Fruit fly (Drosophila melanogaster) whole organism, embryonic: ENCODE measurements around the gene CG31683.

ENCODE experiments used
- CG10462 ChIP-seq: fragments of 200-800 bp; sonication (Bioruptor generic); optimal IDR thresholded peaks from 2 replicates; lab custom pipeline; 2016; ENCODE audit warnings: missing biosample characterization, missing genetic modification characterization
- CG11560 ChIP-seq: fragments of 200-800 bp; sonication (Bioruptor generic); IDR thresholded peaks from 3 replicates; pipeline ENCODE4 v1.3.6; 2022; ENCODE audit warnings: missing biosample characterization, missing genetic modification characterization
- CG12071 ChIP-seq: fragments of 200-800 bp; sonication (Bioruptor generic); optimal IDR thresholded peaks from 3 replicates; lab custom pipeline; 2018; ENCODE audit warnings: missing biosample characterization, mild to moderate bottlenecking, missing genetic modification characterization
- CG13624 ChIP-seq: fragments of 200-800 bp; sonication (Bioruptor generic); optimal IDR thresholded peaks from 2 replicates; lab custom pipeline; 2016; ENCODE audit warnings: missing biosample characterization, missing genetic modification characterization
- CG14441 ChIP-seq: fragments of 200-800 bp; sonication (Bioruptor generic); IDR thresholded peaks from 2 replicates; pipeline ENCODE4 v1.3.6; 2022; ENCODE audit warnings: missing biosample characterization, missing genetic modification characterization
- CG17359 ChIP-seq: fragments of 200-800 bp; sonication (Bioruptor generic); optimal IDR thresholded peaks from 3 replicates; lab custom pipeline; 2018; ENCODE audit warnings: missing biosample characterization, mild to moderate bottlenecking, missing genetic modification characterization, moderate library complexity
- CG2202 ChIP-seq: fragments of 200-800 bp; sonication (Bioruptor generic); optimal IDR thresholded peaks from 2 replicates; lab custom pipeline; 2018; ENCODE audit warnings: missing biosample characterization, mild to moderate bottlenecking, missing genetic modification characterization
- CG2678 ChIP-seq: fragments of 200-800 bp; sonication (Bioruptor generic); optimal IDR thresholded peaks from 3 replicates; lab custom pipeline; 2019; ENCODE audit warnings: missing biosample characterization, mild to moderate bottlenecking, missing genetic modification characterization, moderate library complexity
- CG31365 ChIP-seq: fragments of 200-800 bp; sonication (Bioruptor generic); optimal IDR thresholded peaks from 2 replicates; lab custom pipeline; 2018; ENCODE audit warnings: missing biosample characterization, mild to moderate bottlenecking, missing genetic modification characterization
- CG4404 ChIP-seq: fragments of 200-800 bp; sonication (Bioruptor generic); IDR thresholded peaks from 2 replicates; pipeline ENCODE4 v1.3.6; 2022; ENCODE audit warnings: missing biosample characterization, missing genetic modification characterization
- CG4820 ChIP-seq: fragments of 200-800 bp; sonication (Bioruptor generic); optimal IDR thresholded peaks from 3 replicates; lab custom pipeline; 2016; ENCODE audit warnings: missing biosample characterization, missing genetic modification characterization
- CG6175 ChIP-seq: fragments of 200-800 bp; sonication (Bioruptor generic); IDR thresholded peaks from 3 replicates; pipeline ENCODE4 v1.3.6; 2022; ENCODE audit warnings: missing biosample characterization, missing genetic modification characterization
- CG6654 ChIP-seq: fragments of 200-800 bp; sonication (Bioruptor generic); optimal IDR thresholded peaks from 2 replicates; lab custom pipeline; 2017; ENCODE audit warnings: missing biosample characterization, mild to moderate bottlenecking, missing genetic modification characterization
- CG6813 ChIP-seq: fragments of 200-800 bp; sonication (Bioruptor generic); optimal IDR thresholded peaks from 2 replicates; lab custom pipeline; 2017; ENCODE audit warnings: missing biosample characterization, missing genetic modification characterization, mild to moderate bottlenecking, moderate library complexity, missing genetic modification reagents
- CG8359 ChIP-seq: fragments of 200-800 bp; sonication (Bioruptor generic); optimal IDR thresholded peaks from 2 replicates; lab custom pipeline; 2017; ENCODE audit warnings: missing biosample characterization, mild to moderate bottlenecking, missing genetic modification characterization, borderline replicate concordance
- D19A ChIP-seq: fragments of 200-800 bp; optimal IDR thresholded peaks from 3 replicates; lab custom pipeline; 2019; ENCODE audit warnings: missing biosample characterization, mild to moderate bottlenecking, missing genetic modification characterization, moderate library complexity
- Eip74EF ChIP-seq, 2 experiments: fragments of 200-800 bp in 1 of 2; fragments of >200 bp in 1 of 2; sonication (Bioruptor generic) in 1 of 2; optimal IDR thresholded peaks; 2 replicates each; lab custom pipeline; 2017 to 2019; ENCODE audit warnings: missing biosample characterization in 2 of 2, missing genetic modification characterization in 2 of 2, mild to moderate bottlenecking in 1 of 2, moderate library complexity in 1 of 2
- Fer1 ChIP-seq: fragments of 200-800 bp; sonication (Bioruptor generic); optimal IDR thresholded peaks from 2 replicates; lab custom pipeline; 2017; ENCODE audit warnings: missing biosample characterization, mild to moderate bottlenecking, missing genetic modification characterization
- Fer3 ChIP-seq: fragments of 200-800 bp; sonication (Bioruptor generic); optimal IDR thresholded peaks from 2 replicates; lab custom pipeline; 2018; ENCODE audit warnings: missing biosample characterization, mild to moderate bottlenecking, missing genetic modification characterization, moderate library complexity
- HLH3B ChIP-seq: fragments of 200-800 bp; sonication (Bioruptor generic); IDR thresholded peaks from 2 replicates; pipeline ENCODE4 v1.3.6; 2022; ENCODE audit warnings: missing biosample characterization, missing genetic modification characterization
- HmgD ChIP-seq: fragments of 200-800 bp; sonication (Bioruptor generic); optimal IDR thresholded peaks from 3 replicates; lab custom pipeline; 2016; ENCODE audit warnings: missing biosample characterization, missing genetic modification characterization
- Hr3 ChIP-seq: fragments of 200-800 bp; sonication (Bioruptor generic); optimal IDR thresholded peaks from 3 replicates; lab custom pipeline; 2016; ENCODE audit warnings: missing biosample characterization, missing genetic modification characterization
- Nf-YC ChIP-seq: fragments of 200-800 bp; optimal IDR thresholded peaks from 3 replicates; lab custom pipeline; 2019; ENCODE audit warnings: missing biosample characterization, mild to moderate bottlenecking, missing genetic modification characterization, moderate library complexity
- Opbp ChIP-seq: fragments of 200-800 bp; sonication (Bioruptor generic); IDR thresholded peaks from 3 replicates; pipeline ENCODE4 v1.3.6; 2022; ENCODE audit warnings: missing biosample characterization, missing genetic modification characterization; ENCODE audit not compliant: partially characterized antibody
- Optix ChIP-seq: fragments of 200-800 bp; sonication (Bioruptor generic); IDR thresholded peaks from 3 replicates; pipeline ENCODE4 v1.3.6; 2022; ENCODE audit warnings: missing biosample characterization, missing genetic modification characterization
- Sox102F ChIP-seq: fragments of 200-800 bp; sonication (Bioruptor generic); optimal IDR thresholded peaks from 2 replicates; lab custom pipeline; 2018; ENCODE audit warnings: missing biosample characterization, mild to moderate bottlenecking, missing genetic modification characterization, moderate library complexity
- Sry-β ChIP-seq: fragments of 200-800 bp; sonication (Bioruptor generic); optimal IDR thresholded peaks from 2 replicates; lab custom pipeline; 2018; ENCODE audit warnings: missing biosample characterization, mild to moderate bottlenecking, missing genetic modification characterization, moderate library complexity
- az2 ChIP-seq: fragments of 200-800 bp; sonication (Bioruptor generic); optimal IDR thresholded peaks from 3 replicates; lab custom pipeline; 2016; ENCODE audit warnings: missing biosample characterization, missing genetic modification characterization
- bowl ChIP-seq: fragments of 200-800 bp; sonication (Bioruptor generic); IDR thresholded peaks from 2 replicates; pipeline ENCODE4 v1.3.6; 2022; ENCODE audit warnings: missing biosample characterization, missing genetic modification characterization
- br ChIP-seq: fragments of >200 bp; optimal IDR thresholded peaks from 2 replicates; lab custom pipeline; 2017
- en ChIP-seq: fragments of 200-800 bp; sonication (Bioruptor generic); optimal IDR thresholded peaks from 2 replicates; lab custom pipeline; 2016; ENCODE audit warnings: missing biosample characterization, missing genetic modification characterization
- ewg ChIP-seq: fragments of 200-800 bp; sonication (Bioruptor generic); optimal IDR thresholded peaks from 3 replicates; lab custom pipeline; 2017; ENCODE audit warnings: mild to moderate bottlenecking, missing biosample characterization, missing genetic modification reagents, missing genetic modification characterization
- fd64A ChIP-seq: fragments of 200-800 bp; sonication (Bioruptor generic); optimal IDR thresholded peaks from 3 replicates; lab custom pipeline; 2018; ENCODE audit warnings: missing biosample characterization, mild to moderate bottlenecking, missing genetic modification characterization
- fd96Cb ChIP-seq: fragments of 200-800 bp; sonication (Bioruptor generic); optimal IDR thresholded peaks from 2 replicates; lab custom pipeline; 2018; ENCODE audit warnings: missing biosample characterization, mild to moderate bottlenecking, missing genetic modification characterization, moderate library complexity
- gcm ChIP-seq: fragments of 200-800 bp; sonication (Bioruptor generic); optimal IDR thresholded peaks from 2 replicates; lab custom pipeline; 2019; ENCODE audit warnings: missing biosample characterization, mild to moderate bottlenecking, missing genetic modification characterization, moderate library complexity
- gfzf ChIP-seq: fragments of 200-800 bp; sonication (Bioruptor generic); optimal IDR thresholded peaks from 2 replicates; lab custom pipeline; 2016; ENCODE audit warnings: missing biosample characterization, mild to moderate bottlenecking, missing genetic modification characterization, moderate library complexity
- insv ChIP-seq, 2 experiments: fragments of 200-800 bp; sonication (Bioruptor generic); optimal IDR thresholded peaks; 3 replicates each; lab custom pipeline; 2016 to 2018; ENCODE audit warnings: missing biosample characterization in 2 of 2, missing genetic modification characterization in 2 of 2
- kah ChIP-seq: fragments of 200-800 bp; sonication (Bioruptor generic); optimal IDR thresholded peaks from 2 replicates; lab custom pipeline; 2018; ENCODE audit warnings: missing biosample characterization, mild to moderate bottlenecking, missing genetic modification characterization
- lab ChIP-seq: fragments of 200-800 bp; sonication (Bioruptor generic); optimal IDR thresholded peaks from 3 replicates; lab custom pipeline; 2017; ENCODE audit warnings: missing biosample characterization, missing genetic modification characterization, mild to moderate bottlenecking, moderate library complexity, missing genetic modification reagents
- lov ChIP-seq, 2 experiments: fragments of 200-800 bp in 1 of 2; fragments of >200 bp in 1 of 2; sonication (Bioruptor generic) in 1 of 2; IDR thresholded peaks in 1 of 2; optimal IDR thresholded peaks in 1 of 2; 2 replicates in 1 of 2; 3 replicates in 1 of 2; pipeline versions ENCODE4 v1.3.6 to Lab custom; 2017 to 2022; ENCODE audit warnings: missing biosample characterization in 1 of 2, missing genetic modification characterization in 1 of 2
- pan ChIP-seq, 4 experiments: fragments of >200 bp in 3 of 4; fragments of 200-800 bp in 1 of 4; sonication (Bioruptor generic) in 1 of 4; optimal IDR thresholded peaks in 3 of 4; IDR thresholded peaks in 1 of 4; 2 replicates each; pipeline versions ENCODE4 v1.3.6 to Lab custom; 2017 to 2022; ENCODE audit warnings: missing biosample characterization in 2 of 4, missing genetic modification characterization in 2 of 4, mixed read lengths in 1 of 4
- sc ChIP-seq, 3 experiments: fragments of >200 bp in 2 of 3; fragments of 200-800 bp in 1 of 3; sonication (Bioruptor generic) in 1 of 3; optimal IDR thresholded peaks; 2 replicates in 2 of 3; 3 replicates in 1 of 3; lab custom pipeline; 2017; ENCODE audit warnings: mild to moderate bottlenecking in 1 of 3, missing biosample characterization in 1 of 3, missing genetic modification characterization in 1 of 3, missing genetic modification reagents in 1 of 3
- seq ChIP-seq: fragments of 200-800 bp; sonication (Bioruptor generic); IDR thresholded peaks from 2 replicates; pipeline ENCODE4 v1.3.6; 2022; ENCODE audit warnings: missing biosample characterization, missing genetic modification characterization
- sim ChIP-seq: fragments of 200-800 bp; sonication (Bioruptor generic); IDR thresholded peaks from 2 replicates; pipeline ENCODE4 v1.3.6; 2022; ENCODE audit warnings: missing biosample characterization, missing genetic modification characterization
- so ChIP-seq: fragments of 200-800 bp; sonication (Bioruptor generic); IDR thresholded peaks from 3 replicates; pipeline ENCODE4 v1.3.6; 2022; ENCODE audit warnings: missing biosample characterization, missing genetic modification characterization
- tio ChIP-seq: fragments of 200-800 bp; sonication (Bioruptor generic); optimal IDR thresholded peaks from 2 replicates; lab custom pipeline; 2017; ENCODE audit warnings: missing biosample characterization, missing genetic modification characterization, inconsistent platforms
- wdn ChIP-seq: fragments of 200-800 bp; sonication (Bioruptor generic); IDR thresholded peaks from 2 replicates; pipeline ENCODE4 v1.3.6; 2022; ENCODE audit warnings: missing biosample characterization, missing genetic modification characterization

The CG31683 gene

DNA sequence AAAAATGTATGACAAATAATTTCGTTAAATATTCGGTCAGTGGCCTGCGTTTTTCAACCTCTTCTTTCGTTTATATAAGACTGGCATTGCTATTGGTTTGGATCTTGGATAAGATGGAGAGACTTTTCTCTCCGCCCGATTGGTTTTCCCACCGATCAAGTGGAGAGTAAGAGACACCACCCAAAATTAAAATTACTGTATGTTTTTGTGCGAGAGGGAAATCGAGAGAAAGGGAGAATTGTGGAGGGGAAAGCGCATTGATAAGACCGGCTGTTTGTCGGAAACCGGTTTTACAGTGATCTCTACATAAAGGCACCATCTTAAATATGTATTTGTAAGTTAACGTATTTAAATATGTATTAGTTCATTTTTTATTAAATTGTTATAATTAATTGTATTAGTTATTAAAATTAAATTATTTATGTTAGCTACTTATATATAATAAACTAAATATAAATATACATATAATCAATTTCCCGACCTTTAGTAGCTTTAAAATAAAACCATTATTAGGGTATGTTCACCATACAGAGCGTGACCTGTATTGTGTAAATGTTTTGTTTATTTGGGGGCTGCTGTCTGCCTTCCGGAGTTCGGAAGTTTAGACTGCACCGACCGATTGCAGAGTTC is 44.8 kb upstream of the CG31683 start, which contains the start of gene CG34007 (continued):
- TF ChIP-seq lov (optimal IDR thresholded peaks at IDR 0.05; lab: Kevin White, UChicago) (no peak), lov (GFP tag; IDR thresholded peaks at IDR 0.05; lab: Robert Waterston, UW) (0 out of 3 replicates have a peak, but pooled peaks have one; percentile 49), CG6175 (GFP tag; lab: Robert Waterston, UW) (no peak), sc (optimal IDR thresholded peaks at IDR 0.05; lab: Kevin White, UChicago) (no peak), sc (GFP tag; optimal IDR thresholded peaks at IDR 0.05; lab: Kevin White, UChicago) (peak; percentile 86), HLH3B (GFP tag; lab: Robert Waterston, UW) (peak; percentile 79), Optix (GFP tag; lab: Robert Waterston, UW) (no peak), seq (GFP tag; lab: Robert Waterston, UW) (peak; percentile 43; the same call in 1 of the 2 replicates), az2 (GFP tag; lab: Kevin White, UChicago) (peak; percentile 77), fd96Cb (tag; lab: Kevin White, UChicago) (peak; percentile 87), CG11560 (tag; lab: Robert Waterston, UW) (0 out of 3 replicates have a peak, but pooled peaks have one; percentile 19), fd64A (peak; percentile 35), en (GFP tag; lab: Kevin White, UChicago) (no peak), D19A (tag; lab: Kevin White, UChicago) (peak; percentile 84), so (GFP tag; lab: Robert Waterston, UW) (peak; percentile 62; the same call in 1 of the 3 replicates), CG2678 (tag; lab: Kevin White, UChicago) (peak; percentile 89), Opbp (GFP tag; lab: Robert Waterston, UW) (peak; percentile 35; the same call in 1 of the 3 replicates), tio (GFP tag; lab: Kevin White, UChicago) (peak; percentile 46), CG12071 (GFP tag; lab: Kevin White, UChicago) (no peak), CG14441 (GFP tag; lab: Robert Waterston, UW) (0 out of 2 replicates have a peak, but pooled peaks have one; percentile 11), Eip74EF (GFP tag; optimal IDR thresholded peaks at IDR 0.05; lab: Kevin White, UChicago) (peak in 1 of 2 experiments; percentile 91), Fer3 (tag; lab: Kevin White, UChicago) (peak; percentile 41), CG4820 (GFP tag; lab: Kevin White, UChicago) (peak; percentile 60), lab (no peak), Hr3 (GFP tag; lab: Kevin White, UChicago) (peak; percentile 83), kah (GFP tag; lab: Kevin White, UChicago) (peak; percentile 71), CG6654 (GFP tag; lab: Kevin White, UChicago) (peak; percentile 17), bowl (no peak), CG4404 (GFP tag; lab: Robert Waterston, UW) (peak; percentile 59), CG6813 (GFP tag; lab: Kevin White, UChicago) (peak; percentile 66), Sox102F (GFP tag; lab: Kevin White, UChicago) (peak; percentile 92), ewg (GFP tag; lab: Kevin White, UChicago) (peak; percentile 70), Sry-β (GFP tag; lab: Kevin White, UChicago) (peak; percentile 42), CG31365 (tag; lab: Kevin White, UChicago) (no peak), Nf-YC (peak; percentile 63), CG17359 (tag; lab: Kevin White, UChicago) (peak; percentile 74), sim (peak; percentile 63; the same call in 1 of the 2 replicates), gfzf (GFP tag; lab: Kevin White, UChicago) (peak; percentile 4), wdn (GFP tag; lab: Robert Waterston, UW) (no peak), CG10462 (peak; percentile 25), pan (optimal IDR thresholded peaks at IDR 0.05; lab: Kevin White, UChicago) (no peak), pan (GFP tag; optimal IDR thresholded peaks at IDR 0.05 in 1 of 2, IDR thresholded peaks at IDR 0.05 in 1 of 2) (peak in 1 of 2 experiments; percentile 72), CG13624 (GFP tag; lab: Kevin White, UChicago) (no peak), CG2202 (tag; lab: Kevin White, UChicago) (peak; percentile 88), br (lab: Kevin White, UChicago) (no peak), gcm (GFP tag; lab: Kevin White, UChicago) (peak; percentile 95), insv (GFP tag; optimal IDR thresholded peaks at IDR 0.05; lab: Kevin White, UChicago) (peak in 1 of 2 experiments; percentile 26), Fer1 (GFP tag; lab: Kevin White, UChicago) (peak; percentile 45), CG8359 (peak; percentile 50), HmgD (GFP tag; lab: Kevin White, UChicago) (no peak)
